Fruit fly (Drosophila melanogaster): ENCODE data around the gene LManI.

dm6 chr2L:10466865-10467270, 9.8 kb upstream of the LManI start:
- TF ChIP-seq fkh (GFP tag; optimal IDR thresholded peaks at IDR 0.05) (no peak), Hr38 (GFP tag; optimal IDR thresholded peaks at IDR 0.05) (no peak), Gug (GFP tag; IDR thresholded peaks at IDR 0.05) (no peak), Hr4 (GFP tag; optimal IDR thresholded peaks at IDR 0.05) (peak; percentile 47), acj6 (GFP tag; optimal IDR thresholded peaks at IDR 0.05) (peak; percentile 12), pdm3 (GFP tag; optimal IDR thresholded peaks at IDR 0.05) (no peak), CG9139 (GFP tag; optimal IDR thresholded peaks at IDR 0.05) (no peak), CG6854 (GFP tag; optimal IDR thresholded peaks at IDR 0.05) (no peak)

Data from whole organism, prepupa.